Fruit fly (Drosophila melanogaster) whole organism, adult: Measurements from ENCODE around the gene Oatp74D.
A peak's percentile ranks its signal among the peaks of the same experiment; 100 is the strongest.

ENCODE experiments used
- CG11617 ChIP-seq: fragments of 200-800 bp; sonication (Bioruptor generic); optimal IDR thresholded peaks from 2 replicates; lab custom pipeline; 2017; ENCODE audit warnings: mild to moderate bottlenecking, missing biosample characterization, missing genetic modification reagents, missing genetic modification characterization
- CG12768 ChIP-seq: fragments of 200-800 bp; sonication (Bioruptor generic); optimal IDR thresholded peaks from 2 replicates; lab custom pipeline; 2017; ENCODE audit warnings: missing biosample characterization, missing genetic modification characterization, mild to moderate bottlenecking, moderate library complexity, missing genetic modification reagents
- CG14711 ChIP-seq: fragments of 200-800 bp; sonication (Bioruptor generic); optimal IDR thresholded peaks from 2 replicates; lab custom pipeline; 2018; ENCODE audit warnings: missing biosample characterization, mild to moderate bottlenecking, missing genetic modification characterization, moderate library complexity
- CG1620 ChIP-seq: fragments of 200-800 bp; sonication (Bioruptor generic); optimal IDR thresholded peaks from 2 replicates; lab custom pipeline; 2016; ENCODE audit warnings: missing biosample characterization, missing genetic modification characterization
- CG33017 ChIP-seq: fragments of 200-800 bp; sonication (Bioruptor generic); optimal IDR thresholded peaks from 2 replicates; lab custom pipeline; 2018; ENCODE audit warnings: missing biosample characterization, mild to moderate bottlenecking, missing genetic modification characterization, moderate library complexity
- CG5204 ChIP-seq: fragments of 200-800 bp; sonication (Bioruptor generic); optimal IDR thresholded peaks from 2 replicates; lab custom pipeline; 2016; ENCODE audit warnings: missing biosample characterization, missing genetic modification characterization
- CG7045 ChIP-seq: fragments of 200-800 bp; sonication (Bioruptor generic); optimal IDR thresholded peaks from 2 replicates; lab custom pipeline; 2017; ENCODE audit warnings: missing biosample characterization, mild to moderate bottlenecking, missing genetic modification characterization
- CG7101 ChIP-seq: fragments of 200-800 bp; sonication (Bioruptor generic); optimal IDR thresholded peaks from 2 replicates; lab custom pipeline; 2018; ENCODE audit warnings: missing biosample characterization, mild to moderate bottlenecking, missing genetic modification characterization, moderate library complexity
- Clk ChIP-seq: fragments of 200-800 bp; sonication (Bioruptor generic); optimal IDR thresholded peaks from 2 replicates; lab custom pipeline; 2017; ENCODE audit warnings: missing biosample characterization, missing genetic modification characterization
- Crg-1 ChIP-seq: fragments of 200-800 bp; sonication (Bioruptor generic); optimal IDR thresholded peaks from 2 replicates; lab custom pipeline; 2016; ENCODE audit warnings: missing biosample characterization, missing genetic modification characterization
- Hr96 ChIP-seq: fragments of 200-800 bp; sonication (Bioruptor generic); optimal IDR thresholded peaks from 2 replicates; lab custom pipeline; 2016; ENCODE audit warnings: missing biosample characterization, missing genetic modification characterization
- Mnt ChIP-seq: fragments of 200-800 bp; sonication (Bioruptor generic); optimal IDR thresholded peaks from 2 replicates; lab custom pipeline; 2016; ENCODE audit warnings: missing biosample characterization, mild to moderate bottlenecking, missing genetic modification characterization
- bab1 ChIP-seq: fragments of 200-800 bp; sonication (Bioruptor generic); optimal IDR thresholded peaks from 3 replicates; lab custom pipeline; 2019; ENCODE audit warnings: missing biosample characterization, mild to moderate bottlenecking, missing genetic modification characterization, moderate library complexity
- cic ChIP-seq: fragments of 200-800 bp; sonication (Bioruptor generic); optimal IDR thresholded peaks from 2 replicates; lab custom pipeline; 2017; ENCODE audit warnings: missing biosample characterization, mild to moderate bottlenecking, missing genetic modification characterization, moderate library complexity
- cnc ChIP-seq, 2 experiments: fragments of >200 bp; optimal IDR thresholded peaks; 2 replicates each; lab custom pipeline; 2017
- kay ChIP-seq: fragments of 200-800 bp; sonication (Bioruptor generic); peaks from one replicate; lab custom pipeline; 2016; ENCODE audit warnings: missing biosample characterization, missing genetic modification characterization, borderline replicate concordance
- ovo ChIP-seq: fragments of 200-800 bp; sonication (Bioruptor generic); optimal IDR thresholded peaks from 2 replicates; lab custom pipeline; 2016; ENCODE audit warnings: missing biosample characterization, missing genetic modification characterization
- pad ChIP-seq: fragments of 200-800 bp; sonication (Bioruptor generic); optimal IDR thresholded peaks from 3 replicates; lab custom pipeline; 2017; ENCODE audit warnings: missing biosample characterization, missing genetic modification characterization, mild to moderate bottlenecking, moderate library complexity, missing genetic modification reagents
- tj ChIP-seq: fragments of 200-800 bp; sonication (Bioruptor generic); optimal IDR thresholded peaks from 3 replicates; lab custom pipeline; 2017; ENCODE audit warnings: missing biosample characterization, mild to moderate bottlenecking, missing genetic modification characterization, moderate library complexity
- toe ChIP-seq: fragments of 200-800 bp; sonication (Bioruptor generic); optimal IDR thresholded peaks from 2 replicates; lab custom pipeline; 2016; ENCODE audit warnings: missing biosample characterization, missing genetic modification characterization

Oatp74D gene

DNA sequence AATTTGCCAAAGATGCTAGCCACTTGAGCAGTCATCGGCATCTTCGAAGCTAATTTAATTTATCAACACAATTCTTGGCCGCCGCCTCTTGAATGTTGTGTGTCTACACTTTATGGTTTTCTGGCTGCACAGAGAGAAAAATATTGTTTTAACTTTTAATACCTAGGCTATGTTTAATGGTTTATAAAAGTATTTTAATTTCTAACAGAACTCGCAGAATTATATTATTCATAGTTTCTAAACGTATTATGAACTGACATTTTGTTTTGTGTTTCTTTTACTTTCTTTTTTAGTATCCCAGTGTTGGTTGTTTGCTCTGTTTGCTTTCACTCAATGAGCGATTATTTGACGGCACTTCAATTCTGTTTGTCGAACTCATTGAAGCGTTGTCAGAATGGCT, 45.3 kb downstream of the Oatp74D start:
- peak; percentile 61 for TF ChIP-seq kay (GFP tag; lab: Kevin White, UChicago)
- no peak for TF ChIP-seq bab1

DNA sequence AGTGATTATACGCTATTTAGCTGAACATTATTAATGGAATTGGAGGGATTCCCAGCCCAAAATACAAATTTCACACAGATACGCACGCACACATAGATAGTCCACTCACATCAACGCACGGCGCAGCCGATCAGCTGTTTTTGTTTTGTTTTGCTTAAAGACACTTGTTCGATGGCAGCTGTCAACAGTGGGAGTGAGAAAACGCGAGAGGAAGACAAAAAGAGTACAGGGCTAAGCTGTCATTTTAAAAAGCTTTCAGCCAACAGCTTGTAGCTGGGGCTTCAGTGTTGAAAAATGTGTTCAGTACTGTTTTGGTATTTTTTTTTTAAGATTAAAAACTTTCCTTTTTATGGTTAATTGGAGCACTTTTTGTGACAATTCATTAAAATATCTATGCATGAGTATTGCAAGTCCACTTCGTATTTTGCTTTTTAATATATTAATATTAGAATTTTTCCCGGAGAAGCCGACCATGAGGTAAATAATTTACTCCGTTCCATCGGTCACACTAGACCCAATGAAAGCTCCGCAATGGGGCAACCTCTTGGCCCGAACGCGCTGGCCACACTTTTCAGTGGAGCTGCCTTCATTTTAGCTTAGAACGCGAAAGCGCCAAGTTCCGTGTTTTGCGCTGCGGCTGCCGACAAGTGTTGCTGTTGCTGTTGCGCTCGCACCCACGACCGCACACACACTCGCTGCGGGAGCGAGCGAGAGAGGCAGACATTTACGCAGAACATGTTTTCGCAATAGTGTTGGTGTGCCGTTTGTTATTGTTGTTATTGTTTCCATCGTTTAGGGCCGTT, 46.2 kb downstream of the Oatp74D start:
- peak; percentile 60 for TF ChIP-seq bab1
- peak; percentile 63 for TF ChIP-seq CG14711 (tag; lab: Kevin White, UChicago)
- TF ChIP-seq kay (GFP tag; lab: Kevin White, UChicago): no peak
- peak; percentile 77 for TF ChIP-seq CG1620 (GFP tag; lab: Kevin White, UChicago)
- TF ChIP-seq cic (GFP tag; lab: Kevin White, UChicago): peak; percentile 87
- peak; percentile 10 for TF ChIP-seq CG12768 (GFP tag; lab: Kevin White, UChicago)
- TF ChIP-seq CG7101 (tag; lab: Kevin White, UChicago): peak; percentile 38
- peak; percentile 73 for TF ChIP-seq pad (GFP tag; lab: Kevin White, UChicago)
- TF ChIP-seq tj (GFP tag; lab: Kevin White, UChicago): peak; percentile 73
- TF ChIP-seq ovo (GFP tag; lab: Kevin White, UChicago): peak; percentile 81
- peak; percentile 47 for TF ChIP-seq toe (GFP tag; lab: Kevin White, UChicago)
- no peak for TF ChIP-seq cnc (optimal IDR thresholded peaks at IDR 0.05; lab: Kevin White, UChicago)
- peak; percentile 42 for TF ChIP-seq CG33017 (tag; lab: Kevin White, UChicago)
- peak; percentile 52 for TF ChIP-seq Hr96 (GFP tag; lab: Kevin White, UChicago)
- peak; percentile 49 for TF ChIP-seq Clk
- peak; percentile 52 for TF ChIP-seq CG7045 (GFP tag; lab: Kevin White, UChicago)
- peak; percentile 88 for TF ChIP-seq CG11617 (GFP tag; lab: Kevin White, UChicago)
- no peak for TF ChIP-seq CG5204
- TF ChIP-seq Mnt (GFP tag; lab: Kevin White, UChicago): peak; percentile 87
- peak; percentile 80 for TF ChIP-seq Crg-1

DNA sequence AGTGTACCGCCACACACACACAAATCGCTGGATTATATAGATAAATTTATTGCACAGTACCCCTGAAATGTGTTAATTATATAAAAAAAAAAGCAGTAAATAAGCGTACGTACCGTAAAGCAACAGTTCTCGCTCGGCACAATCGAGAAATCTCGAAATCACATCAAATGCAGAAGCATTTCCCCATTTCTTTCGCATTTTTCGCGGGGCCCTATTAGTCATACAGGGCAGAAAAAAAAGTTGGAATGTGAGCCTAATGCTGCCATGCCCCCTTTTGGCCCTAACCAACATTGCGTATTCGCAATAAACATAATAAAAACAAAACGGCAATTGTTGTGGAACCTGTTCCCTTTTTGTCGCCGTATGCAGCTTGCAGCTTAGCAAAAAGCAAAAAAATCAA, 46.8 kb downstream of the Oatp74D start:
- TF ChIP-seq kay (GFP tag; lab: Kevin White, UChicago): peak; percentile 94
- no peak for TF ChIP-seq CG5204

DNA sequence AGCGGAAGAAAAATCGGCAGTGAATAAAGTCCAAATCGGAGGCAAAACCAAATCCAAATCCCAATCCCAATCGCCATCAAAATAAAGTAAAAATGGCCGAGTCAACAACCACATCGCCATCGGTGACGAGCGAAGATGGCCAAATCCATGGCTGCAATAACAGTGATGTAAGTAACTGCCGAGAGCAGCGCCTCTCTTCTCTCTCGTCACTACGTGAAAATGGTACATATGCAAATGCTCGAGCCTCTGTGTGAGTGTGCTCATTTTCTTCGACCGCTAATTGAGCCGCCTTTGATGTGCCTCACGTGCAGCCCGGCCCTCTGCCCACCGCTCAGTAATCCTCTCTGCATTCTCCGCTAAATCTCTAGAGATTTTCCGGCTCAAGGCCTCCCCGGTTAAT, 47.5 kb downstream of the Oatp74D start:
- no peak for TF ChIP-seq tj (GFP tag; lab: Kevin White, UChicago)
- TF ChIP-seq kay (GFP tag; lab: Kevin White, UChicago): peak; percentile 71
- no peak for TF ChIP-seq pad (GFP tag; lab: Kevin White, UChicago)
- no peak for TF ChIP-seq CG33017 (tag; lab: Kevin White, UChicago)
- no peak for TF ChIP-seq Clk
- TF ChIP-seq Hr96 (GFP tag; lab: Kevin White, UChicago): no peak

DNA sequence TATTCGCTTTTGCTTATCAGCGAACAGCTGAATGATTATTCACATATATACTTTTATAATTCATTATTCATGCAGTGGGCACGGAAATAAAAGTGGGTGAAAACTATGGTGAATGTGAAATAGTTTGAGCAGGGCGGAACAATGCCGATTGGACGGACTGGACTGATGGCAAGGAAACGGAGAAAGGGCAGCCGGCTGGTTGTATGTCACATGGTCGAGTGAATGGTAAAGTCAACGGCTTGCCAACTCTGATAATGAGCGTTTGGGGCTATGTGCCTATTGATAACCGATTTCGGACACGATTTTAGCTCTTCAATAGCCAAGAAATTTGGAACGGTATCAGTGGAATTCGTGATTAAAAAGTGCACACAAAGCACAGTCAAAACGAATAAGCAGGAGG, 48.9 kb downstream of the Oatp74D start:
- TF ChIP-seq cnc (optimal IDR thresholded peaks at IDR 0.05; lab: Kevin White, UChicago): no peak
- TF ChIP-seq Mnt (GFP tag; lab: Kevin White, UChicago): no peak
- TF ChIP-seq bab1: no peak
- no peak for TF ChIP-seq CG14711 (tag; lab: Kevin White, UChicago)
- TF ChIP-seq kay (GFP tag; lab: Kevin White, UChicago): peak; percentile 11

DNA sequence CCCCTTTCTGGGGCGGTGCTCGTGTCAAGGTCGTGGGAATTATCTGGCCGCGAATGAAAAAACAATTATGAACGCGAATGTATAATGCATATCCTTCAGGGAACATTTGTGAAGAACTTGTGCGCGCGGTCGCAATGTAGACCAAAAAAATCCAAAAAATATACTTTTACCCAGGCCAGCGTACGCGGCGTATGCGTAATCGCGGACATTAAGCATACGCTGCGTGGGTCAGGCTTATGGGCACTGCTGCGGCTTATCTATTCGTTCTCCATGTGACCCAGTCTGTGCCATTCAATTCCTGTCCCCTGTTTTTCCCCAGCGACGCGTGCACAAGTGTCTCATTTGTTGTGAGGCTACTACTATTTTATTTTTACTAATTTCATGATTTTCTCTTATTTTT, 51.3 kb downstream of the Oatp74D start:
- TF ChIP-seq pad (GFP tag; lab: Kevin White, UChicago): no peak
- no peak for TF ChIP-seq ovo (GFP tag; lab: Kevin White, UChicago)
- TF ChIP-seq CG14711 (tag; lab: Kevin White, UChicago): no peak
- no peak for TF ChIP-seq CG5204
- TF ChIP-seq toe (GFP tag; lab: Kevin White, UChicago): no peak
- TF ChIP-seq bab1: no peak
- TF ChIP-seq Mnt (GFP tag; lab: Kevin White, UChicago): no peak
- TF ChIP-seq cnc (optimal IDR thresholded peaks at IDR 0.05; lab: Kevin White, UChicago): no peak
- TF ChIP-seq Hr96 (GFP tag; lab: Kevin White, UChicago): no peak
- no peak for TF ChIP-seq CG7045 (GFP tag; lab: Kevin White, UChicago)
- no peak for TF ChIP-seq kay (GFP tag; lab: Kevin White, UChicago)
- no peak for TF ChIP-seq CG33017 (tag; lab: Kevin White, UChicago)
- no peak for TF ChIP-seq CG11617 (GFP tag; lab: Kevin White, UChicago)
- TF ChIP-seq CG1620 (GFP tag; lab: Kevin White, UChicago): no peak

DNA sequence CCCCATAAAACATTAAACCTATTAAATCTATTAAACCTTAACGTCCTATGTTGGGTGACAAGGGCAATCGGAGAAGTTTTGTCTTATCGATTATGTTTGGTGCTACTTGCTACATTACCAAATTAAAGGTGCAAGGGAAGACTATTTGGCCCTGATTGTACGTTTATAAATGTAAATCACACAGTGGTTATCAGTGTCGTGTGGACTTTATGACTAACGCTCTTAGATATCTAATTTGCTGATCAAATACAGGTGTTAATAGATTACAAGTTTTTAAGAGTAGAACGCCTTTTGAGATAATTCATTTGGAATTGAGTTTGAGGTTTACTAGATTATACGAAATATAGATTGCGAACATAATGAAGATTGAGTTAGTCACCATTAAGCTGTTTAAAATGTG, 52.0 kb downstream of the Oatp74D start:
- TF ChIP-seq Hr96 (GFP tag; lab: Kevin White, UChicago) (no peak), CG1620 (GFP tag; lab: Kevin White, UChicago) (no peak), CG12768 (GFP tag; lab: Kevin White, UChicago) (no peak), cic (GFP tag; lab: Kevin White, UChicago) (peak; percentile 4), bab1 (no peak), CG11617 (GFP tag; lab: Kevin White, UChicago) (no peak), tj (GFP tag; lab: Kevin White, UChicago) (no peak)
